Worm (Caenorhabditis elegans): ENCODE data around the gene nlp-49.

- TF ChIP-seq ama-1 (optimal IDR thresholded peaks at IDR 0.05) (no peak), hmg-4 (GFP tag; optimal IDR thresholded peaks at IDR 0.05) (no peak)
Observed at ce11 chrX:5944488-5944887, 40.0 kb downstream of the nlp-49 start, which contains the start of gene acs-17.

Measured in whole organism, early embryonic.